Fruit fly (Drosophila melanogaster) whole organism, adult: Measurements from ENCODE around the gene mop.

Source experiments
- CG11617 ChIP-seq: fragments of 200-800 bp; sonication (Bioruptor generic); optimal IDR thresholded peaks from 2 replicates; lab custom pipeline; 2017; ENCODE audit warnings: mild to moderate bottlenecking, missing biosample characterization, missing genetic modification reagents, missing genetic modification characterization
- CG12768 ChIP-seq: fragments of 200-800 bp; sonication (Bioruptor generic); optimal IDR thresholded peaks from 2 replicates; lab custom pipeline; 2017; ENCODE audit warnings: missing biosample characterization, missing genetic modification characterization, mild to moderate bottlenecking, moderate library complexity, missing genetic modification reagents
- CG14711 ChIP-seq: fragments of 200-800 bp; sonication (Bioruptor generic); optimal IDR thresholded peaks from 2 replicates; lab custom pipeline; 2018; ENCODE audit warnings: missing biosample characterization, mild to moderate bottlenecking, missing genetic modification characterization, moderate library complexity
- CG1620 ChIP-seq: fragments of 200-800 bp; sonication (Bioruptor generic); optimal IDR thresholded peaks from 2 replicates; lab custom pipeline; 2016; ENCODE audit warnings: missing biosample characterization, missing genetic modification characterization
- CG33017 ChIP-seq: fragments of 200-800 bp; sonication (Bioruptor generic); optimal IDR thresholded peaks from 2 replicates; lab custom pipeline; 2018; ENCODE audit warnings: missing biosample characterization, mild to moderate bottlenecking, missing genetic modification characterization, moderate library complexity
- CG5204 ChIP-seq: fragments of 200-800 bp; sonication (Bioruptor generic); optimal IDR thresholded peaks from 2 replicates; lab custom pipeline; 2016; ENCODE audit warnings: missing biosample characterization, missing genetic modification characterization
- CG7045 ChIP-seq: fragments of 200-800 bp; sonication (Bioruptor generic); optimal IDR thresholded peaks from 2 replicates; lab custom pipeline; 2017; ENCODE audit warnings: missing biosample characterization, mild to moderate bottlenecking, missing genetic modification characterization
- CG7101 ChIP-seq: fragments of 200-800 bp; sonication (Bioruptor generic); optimal IDR thresholded peaks from 2 replicates; lab custom pipeline; 2018; ENCODE audit warnings: missing biosample characterization, mild to moderate bottlenecking, missing genetic modification characterization, moderate library complexity
- Clk ChIP-seq: fragments of 200-800 bp; sonication (Bioruptor generic); optimal IDR thresholded peaks from 2 replicates; lab custom pipeline; 2017; ENCODE audit warnings: missing biosample characterization, missing genetic modification characterization
- Crg-1 ChIP-seq: fragments of 200-800 bp; sonication (Bioruptor generic); optimal IDR thresholded peaks from 2 replicates; lab custom pipeline; 2016; ENCODE audit warnings: missing biosample characterization, missing genetic modification characterization
- Hr96 ChIP-seq: fragments of 200-800 bp; sonication (Bioruptor generic); optimal IDR thresholded peaks from 2 replicates; lab custom pipeline; 2016; ENCODE audit warnings: missing biosample characterization, missing genetic modification characterization
- Mnt ChIP-seq: fragments of 200-800 bp; sonication (Bioruptor generic); optimal IDR thresholded peaks from 2 replicates; lab custom pipeline; 2016; ENCODE audit warnings: missing biosample characterization, mild to moderate bottlenecking, missing genetic modification characterization
- bab1 ChIP-seq: fragments of 200-800 bp; sonication (Bioruptor generic); optimal IDR thresholded peaks from 3 replicates; lab custom pipeline; 2019; ENCODE audit warnings: missing biosample characterization, mild to moderate bottlenecking, missing genetic modification characterization, moderate library complexity
- cic ChIP-seq: fragments of 200-800 bp; sonication (Bioruptor generic); optimal IDR thresholded peaks from 2 replicates; lab custom pipeline; 2017; ENCODE audit warnings: missing biosample characterization, mild to moderate bottlenecking, missing genetic modification characterization, moderate library complexity
- cnc ChIP-seq, 2 experiments: fragments of >200 bp; optimal IDR thresholded peaks; 2 replicates each; lab custom pipeline; 2017
- kay ChIP-seq: fragments of 200-800 bp; sonication (Bioruptor generic); peaks from one replicate; lab custom pipeline; 2016; ENCODE audit warnings: missing biosample characterization, missing genetic modification characterization, borderline replicate concordance
- ovo ChIP-seq: fragments of 200-800 bp; sonication (Bioruptor generic); optimal IDR thresholded peaks from 2 replicates; lab custom pipeline; 2016; ENCODE audit warnings: missing biosample characterization, missing genetic modification characterization
- pad ChIP-seq: fragments of 200-800 bp; sonication (Bioruptor generic); optimal IDR thresholded peaks from 3 replicates; lab custom pipeline; 2017; ENCODE audit warnings: missing biosample characterization, missing genetic modification characterization, mild to moderate bottlenecking, moderate library complexity, missing genetic modification reagents
- tj ChIP-seq: fragments of 200-800 bp; sonication (Bioruptor generic); optimal IDR thresholded peaks from 3 replicates; lab custom pipeline; 2017; ENCODE audit warnings: missing biosample characterization, mild to moderate bottlenecking, missing genetic modification characterization, moderate library complexity
- toe ChIP-seq: fragments of 200-800 bp; sonication (Bioruptor generic); optimal IDR thresholded peaks from 2 replicates; lab custom pipeline; 2016; ENCODE audit warnings: missing biosample characterization, missing genetic modification characterization

Gene mop

dm6 chr3L:14775711-14776660 is at the start of gene mop:
Gene mop (minus strand): TSS chr3L:14776129.
- TF ChIP-seq cnc (optimal IDR thresholded peaks at IDR 0.05; lab: Kevin White, UChicago) (no peak), cic (GFP tag; lab: Kevin White, UChicago) (peak; percentile 4), Clk (GFP tag; lab: Kevin White, UChicago) (no peak), bab1 (GFP tag; lab: Kevin White, UChicago) (no peak), Hr96 (GFP tag; lab: Kevin White, UChicago) (no peak), Mnt (GFP tag; lab: Kevin White, UChicago) (peak; percentile 39), ovo (no peak), CG11617 (GFP tag; lab: Kevin White, UChicago) (peak; percentile 57), CG7045 (GFP tag; lab: Kevin White, UChicago) (no peak), CG5204 (no peak), CG12768 (GFP tag; lab: Kevin White, UChicago) (peak; percentile 41), pad (GFP tag; lab: Kevin White, UChicago) (no peak), Crg-1 (GFP tag; lab: Kevin White, UChicago) (no peak), CG33017 (peak; percentile 25), CG1620 (peak; percentile 32), CG14711 (tag; lab: Kevin White, UChicago) (peak; percentile 22), tj (GFP tag; lab: Kevin White, UChicago) (peak; percentile 9), CG7101 (peak; percentile 38), toe (GFP tag; lab: Kevin White, UChicago) (no peak), kay (GFP tag; lab: Kevin White, UChicago) (peak; percentile 98)

- TF ChIP-seq toe (GFP tag; lab: Kevin White, UChicago) = no peak
- TF ChIP-seq Hr96 (GFP tag; lab: Kevin White, UChicago) = no peak
- no peak for TF ChIP-seq Mnt (GFP tag; lab: Kevin White, UChicago)
Measured at dm6 chr3L:14822364-14822763, 46.4 kb upstream of the mop start.

DNA sequence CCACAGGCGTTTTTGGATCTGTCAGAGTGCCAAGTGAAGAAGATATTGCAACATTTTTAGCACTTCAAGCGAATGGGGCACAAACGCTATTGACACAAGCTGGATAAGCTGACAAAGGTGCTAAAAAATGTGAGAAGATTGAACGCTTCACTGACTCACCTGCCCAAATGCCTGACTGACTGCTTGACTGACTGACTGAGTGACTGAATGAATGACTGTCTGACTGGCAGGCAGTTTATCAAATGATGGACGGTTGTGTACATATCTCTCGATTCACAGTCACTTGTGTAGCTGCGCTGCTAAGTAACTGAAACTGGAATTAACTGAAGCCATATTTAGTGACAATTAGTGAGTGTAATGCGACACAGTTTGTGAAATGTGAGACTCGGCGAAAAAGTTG is 45.2 kb upstream of the mop start:
- TF ChIP-seq cic (GFP tag; lab: Kevin White, UChicago) = no peak

DNA sequence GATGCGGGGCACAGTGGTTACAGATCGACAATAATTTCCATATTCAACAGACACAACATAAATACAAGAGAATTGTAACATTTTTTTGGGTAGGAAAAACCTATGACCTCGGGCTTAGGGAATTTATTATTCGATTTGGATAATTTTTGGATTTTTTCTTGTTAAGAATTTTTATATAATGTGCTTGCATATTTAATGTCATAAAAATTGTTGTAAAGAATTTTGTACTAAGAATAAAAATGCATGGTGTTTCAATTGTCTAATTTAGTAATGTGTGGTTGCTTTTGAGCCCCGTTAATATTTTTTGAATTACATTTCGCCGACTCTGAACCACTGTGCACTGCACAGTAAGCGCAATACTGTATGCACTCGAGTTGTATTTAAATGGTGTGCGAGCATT is 40.7 kb upstream of the mop start:
- TF ChIP-seq bab1 (GFP tag; lab: Kevin White, UChicago) (no peak), CG12768 (GFP tag; lab: Kevin White, UChicago) (no peak), Hr96 (GFP tag; lab: Kevin White, UChicago) (no peak), cnc (optimal IDR thresholded peaks at IDR 0.05; lab: Kevin White, UChicago) (no peak), cic (GFP tag; lab: Kevin White, UChicago) (no peak), pad (GFP tag; lab: Kevin White, UChicago) (no peak), CG7045 (GFP tag; lab: Kevin White, UChicago) (no peak), CG1620 (no peak), Mnt (GFP tag; lab: Kevin White, UChicago) (no peak)

- no peak for TF ChIP-seq Crg-1 (GFP tag; lab: Kevin White, UChicago)
- TF ChIP-seq cnc (optimal IDR thresholded peaks at IDR 0.05; lab: Kevin White, UChicago) = no peak
- no peak for TF ChIP-seq CG14711 (tag; lab: Kevin White, UChicago)
- no peak for TF ChIP-seq CG5204
- no peak for TF ChIP-seq toe (GFP tag; lab: Kevin White, UChicago)
- TF ChIP-seq CG11617 (GFP tag; lab: Kevin White, UChicago) = no peak
- no peak for TF ChIP-seq CG7101
- TF ChIP-seq Mnt (GFP tag; lab: Kevin White, UChicago) = peak; percentile 51
- no peak for TF ChIP-seq pad (GFP tag; lab: Kevin White, UChicago)
- no peak for TF ChIP-seq CG1620
- peak; percentile 45 for TF ChIP-seq bab1 (GFP tag; lab: Kevin White, UChicago)
- no peak for TF ChIP-seq Clk (GFP tag; lab: Kevin White, UChicago)
- TF ChIP-seq ovo = peak; percentile 49
- no peak for TF ChIP-seq CG12768 (GFP tag; lab: Kevin White, UChicago)
- no peak for TF ChIP-seq Hr96 (GFP tag; lab: Kevin White, UChicago)
- TF ChIP-seq CG33017 = no peak
- TF ChIP-seq CG7045 (GFP tag; lab: Kevin White, UChicago) = no peak
- peak; percentile 24 for TF ChIP-seq cic (GFP tag; lab: Kevin White, UChicago)
- peak; percentile 92 for TF ChIP-seq tj (GFP tag; lab: Kevin White, UChicago)
- no peak for TF ChIP-seq kay (GFP tag; lab: Kevin White, UChicago)
Measured at dm6 chr3L:14804724-14805221, 28.8 kb upstream of the mop start, which contains the start of gene CG17839. Gene CG17839 (plus strand): TSS chr3L:14805136.

DNA sequence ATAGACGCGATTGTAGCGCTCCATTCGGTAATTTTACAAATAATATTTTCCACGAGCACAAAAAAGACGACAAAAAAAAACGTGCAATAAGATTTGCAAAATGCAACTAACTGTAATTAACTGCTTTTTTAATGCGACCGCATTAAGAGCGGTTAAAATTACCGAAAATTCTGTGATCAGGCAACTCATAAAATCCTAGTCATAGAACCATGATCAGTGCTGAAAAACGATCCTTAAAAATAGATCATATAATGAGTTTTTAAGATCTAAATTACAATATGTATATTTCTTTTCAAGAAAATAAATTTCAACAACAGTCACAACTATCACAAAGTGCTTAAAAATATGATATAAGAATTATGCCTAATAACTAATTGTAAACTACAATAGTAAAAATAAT is 27.3 kb upstream of the mop start, which contains the start of gene gnu:
Gene gnu, minus strand, starts transcription at position 125 of the 400 bp plus-strand sequence.
- TF ChIP-seq Clk (GFP tag; lab: Kevin White, UChicago) = no peak
- TF ChIP-seq ovo = peak; percentile 17
